Fruit fly (Drosophila melanogaster): ENCODE results near the gene NSD.
A peak's percentile ranks its signal among the peaks of the same experiment; 100 is the strongest.

NSD gene

DNA sequence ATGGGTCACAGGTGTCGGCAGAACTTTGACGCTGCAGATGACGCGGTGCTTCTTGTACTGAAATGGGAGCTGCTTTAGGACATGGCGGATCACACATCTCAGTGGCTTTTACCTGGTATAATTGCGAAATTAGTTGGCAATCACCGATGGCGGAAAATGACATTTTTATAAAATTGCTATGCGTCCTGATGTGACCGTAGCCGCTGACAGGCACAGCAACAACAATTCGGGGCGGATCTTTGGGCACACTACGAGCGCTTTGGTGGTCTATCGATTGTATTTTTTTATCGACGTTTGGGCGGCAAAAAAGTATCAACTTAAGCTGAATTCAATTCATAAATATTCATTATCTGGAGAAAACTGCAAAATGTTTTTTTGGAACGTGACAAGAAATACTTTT is 16.2 kb upstream of the NSD start, which contains the start of gene CG4951 (continued):
- TF ChIP-seq dmrt99B (tag; optimal IDR thresholded peaks at IDR 0.05): no peak
- no peak for TF ChIP-seq pum (GFP tag; optimal IDR thresholded peaks at IDR 0.05)
- no peak for TF ChIP-seq PHDP (tag; optimal IDR thresholded peaks at IDR 0.05)
- TF ChIP-seq fd64A (GFP tag; optimal IDR thresholded peaks at IDR 0.05): no peak
- TF ChIP-seq ham (GFP tag; IDR thresholded peaks at IDR 0.05): no peak
- TF ChIP-seq CG16815 (GFP tag; optimal IDR thresholded peaks at IDR 0.05): no peak
- no peak for TF ChIP-seq CG13296 (GFP tag; optimal IDR thresholded peaks at IDR 0.05)
- TF ChIP-seq kay (GFP tag; optimal IDR thresholded peaks at IDR 0.05): no peak
- TF ChIP-seq Dp (GFP tag; optimal IDR thresholded peaks at IDR 0.05): peak; percentile 96
- no peak for TF ChIP-seq ken (GFP tag; IDR thresholded peaks at IDR 0.05)
- TF ChIP-seq unc-4 (GFP tag; IDR thresholded peaks at IDR 0.05; ENCODE audit: partially characterized antibody): peak; percentile 56
- TF ChIP-seq ash1 (GFP tag; optimal IDR thresholded peaks at IDR 0.05): no peak
- TF ChIP-seq insv (GFP tag; optimal IDR thresholded peaks at IDR 0.05): no peak
- no peak for TF ChIP-seq CG14441 (GFP tag; IDR thresholded peaks at IDR 0.05)
- 0 out of 3 replicates have a peak, but pooled peaks have one; percentile 27 for TF ChIP-seq mld (GFP tag; IDR thresholded peaks at IDR 0.05; ENCODE audit: partially characterized antibody)
- no peak for TF ChIP-seq CG6272 (GFP tag; IDR thresholded peaks at IDR 0.05)
- TF ChIP-seq CG2116 (GFP tag; optimal IDR thresholded peaks at IDR 0.05): peak; percentile 68
- no peak for TF ChIP-seq slou (GFP tag; optimal IDR thresholded peaks at IDR 0.05)
- no peak for TF ChIP-seq jumu (GFP tag; optimal IDR thresholded peaks at IDR 0.05)
- no peak for TF ChIP-seq jigr1 (GFP tag; IDR thresholded peaks at IDR 0.05)
- TF ChIP-seq az2 (GFP tag; optimal IDR thresholded peaks at IDR 0.05): no peak
- no peak for TF ChIP-seq Hand (GFP tag; optimal IDR thresholded peaks at IDR 0.05)
- peak; percentile 79 for TF ChIP-seq gfzf (GFP tag; optimal IDR thresholded peaks at IDR 0.05)
- TF ChIP-seq CG12769 (tag; optimal IDR thresholded peaks at IDR 0.05): no peak
- TF ChIP-seq Eip74EF (GFP tag; optimal IDR thresholded peaks at IDR 0.05): no peak
- TF ChIP-seq CG2129 (GFP tag; IDR thresholded peaks at IDR 0.05; ENCODE audit: partially characterized antibody): no peak
- TF ChIP-seq Doc2 (GFP tag; IDR thresholded peaks at IDR 0.05): no peak
- TF ChIP-seq Sin3A (optimal IDR thresholded peaks at IDR 0.05): peak; percentile 62
- TF ChIP-seq mam (GFP tag; optimal IDR thresholded peaks at IDR 0.05): no peak
- TF ChIP-seq ERR (GFP tag; optimal IDR thresholded peaks at IDR 0.05): no peak
- no peak for TF ChIP-seq CG12744 (GFP tag; optimal IDR thresholded peaks at IDR 0.05)
- no peak for TF ChIP-seq CG10959 (GFP tag; IDR thresholded peaks at IDR 0.05)
- no peak for TF ChIP-seq NfI (GFP tag; optimal IDR thresholded peaks at IDR 0.05)
- no peak for TF ChIP-seq CG7556 (GFP tag; optimal IDR thresholded peaks at IDR 0.05)
- no peak for TF ChIP-seq CG6175 (GFP tag; IDR thresholded peaks at IDR 0.05)
- no peak for TF ChIP-seq CG13624 (GFP tag; optimal IDR thresholded peaks at IDR 0.05)
- TF ChIP-seq CG6791 (GFP tag; IDR thresholded peaks at IDR 0.05; ENCODE audit: partially characterized antibody): peak; percentile 61; the same call in 2 of the 3 replicates
- no peak for TF ChIP-seq danr (GFP tag; IDR thresholded peaks at IDR 0.05)
- no peak for TF ChIP-seq CG15269 (tag; optimal IDR thresholded peaks at IDR 0.05)
- TF ChIP-seq Nf-YC (tag; optimal IDR thresholded peaks at IDR 0.05): peak; percentile 1
- no peak for TF ChIP-seq Ravus (GFP tag; IDR thresholded peaks at IDR 0.05)
- no peak for TF ChIP-seq CG4404 (GFP tag; IDR thresholded peaks at IDR 0.05)
- TF ChIP-seq CG9817 (tag; optimal IDR thresholded peaks at IDR 0.05): no peak
- TF ChIP-seq inv (GFP tag; IDR thresholded peaks at IDR 0.05; ENCODE audit: partially characterized antibody): no peak
- no peak for TF ChIP-seq CG9932 (GFP tag; IDR thresholded peaks at IDR 0.05)
- TF ChIP-seq CG9437 (GFP tag; optimal IDR thresholded peaks at IDR 0.05): no peak
- no peak for TF ChIP-seq emc (GFP tag; optimal IDR thresholded peaks at IDR 0.05)
- TF ChIP-seq E2f1 (GFP tag; IDR thresholded peaks at IDR 0.05): no peak
- no peak for TF ChIP-seq CG4707 (GFP tag; optimal IDR thresholded peaks at IDR 0.05)
- no peak for TF ChIP-seq CG17829 (tag; optimal IDR thresholded peaks at IDR 0.05)
- no peak for TF ChIP-seq Taf1 (GFP tag; IDR thresholded peaks at IDR 0.05)
- TF ChIP-seq gsb-n (tag; optimal IDR thresholded peaks at IDR 0.05): no peak
